Worm (Caenorhabditis elegans) whole organism, L4/young adult: Measurements from ENCODE around the gene lgc-24.

ENCODE experiments used
- W03F9.2 ChIP-seq: fragments of 150-350 bp; optimal IDR thresholded peaks from 2 replicates; lab custom pipeline; 2014; ENCODE audit warnings: missing biosample characterization, missing genetic modification characterization
- dao-5 ChIP-seq: sonication (generic microtip); optimal IDR thresholded peaks from 2 replicates; lab custom pipeline; 2016; ENCODE audit warnings: missing genotype, missing genetic modification characterization, moderate library complexity, missing compliant biosample characterization
- him-1 ChIP-seq: sonication (generic microtip); optimal IDR thresholded peaks from 2 replicates; lab custom pipeline; 2016; ENCODE audit warnings: missing genotype, missing genetic modification reagents, missing genetic modification characterization, missing compliant biosample characterization

lgc-24 gene

DNA sequence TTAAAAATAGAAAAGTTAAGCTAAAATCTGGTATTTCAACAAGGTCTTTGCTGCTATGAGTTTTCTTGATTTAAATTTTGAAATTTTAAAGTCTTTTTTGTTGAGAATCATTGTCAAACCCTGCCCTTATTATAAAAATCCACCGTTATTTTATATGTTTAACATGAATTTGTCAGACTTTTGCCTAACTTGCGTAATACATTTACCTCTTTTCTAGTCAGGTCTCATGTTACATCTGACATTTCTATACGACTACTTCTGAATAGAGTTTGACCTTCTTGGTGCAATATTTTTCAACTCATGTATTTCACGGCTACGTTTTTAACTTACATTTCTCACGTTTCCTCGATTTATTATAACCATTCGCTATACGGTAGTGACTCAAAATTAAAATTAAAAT, 45.7 kb downstream of the lgc-24 start, which contains the start of gene lgc-15:
lgc-15 (plus strand) TSS at position 301 of the 400 bp plus-strand sequence.
- TF ChIP-seq dao-5 (tag; lab: Kevin White, UChicago): no peak
- TF ChIP-seq W03F9.2 (tag; lab: Kevin White, UChicago): no peak
- no peak for TF ChIP-seq him-1

DNA sequence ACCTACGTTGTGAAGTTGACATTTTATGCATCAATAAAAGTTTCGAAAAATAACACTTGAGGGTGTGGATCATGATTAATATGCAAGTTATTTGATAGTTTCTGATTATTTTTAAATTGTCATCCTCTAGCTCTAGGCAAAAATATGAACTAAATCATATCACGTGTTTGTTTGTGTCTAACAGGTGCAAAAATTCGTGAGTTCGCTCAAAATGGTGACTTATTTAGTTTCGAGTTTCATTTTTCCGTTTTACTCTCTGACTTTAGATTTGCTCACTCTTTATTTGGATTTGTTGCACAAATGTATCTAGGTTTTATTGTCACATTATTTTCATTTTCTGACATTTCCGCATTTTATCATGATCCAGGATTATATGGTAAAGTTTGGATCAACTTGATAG, 50.0 kb downstream of the lgc-24 start, which contains the start of gene lgc-16:
lgc-16 (plus strand) TSS at position 301 of the 400 bp plus-strand sequence.
- no peak for TF ChIP-seq dao-5 (tag; lab: Kevin White, UChicago)
- no peak for TF ChIP-seq W03F9.2 (tag; lab: Kevin White, UChicago)
- no peak for TF ChIP-seq him-1
